Fruit fly (Drosophila melanogaster): ENCODE data around the gene ymp.

ymp gene

DNA sequence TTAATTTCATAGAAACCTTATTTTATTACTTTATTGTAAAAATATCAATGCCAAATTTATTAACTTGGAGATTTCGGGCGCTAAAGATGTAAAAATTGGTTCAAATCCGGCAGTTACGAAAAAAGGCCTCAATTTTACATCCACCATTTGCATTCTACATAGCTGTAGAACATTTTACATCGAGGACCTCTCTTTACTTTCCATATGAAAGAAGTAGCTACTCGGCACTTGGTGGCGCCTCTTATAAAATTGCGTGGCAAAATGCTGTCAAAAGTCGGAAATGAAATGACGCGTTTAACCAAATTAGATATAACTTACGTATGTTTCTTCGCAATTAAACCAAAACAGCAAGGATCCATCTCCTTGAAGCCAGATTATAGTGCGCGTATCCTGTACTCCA, 17.4 kb downstream of the ymp start (continued):
- TF ChIP-seq PHDP (tag; optimal IDR thresholded peaks at IDR 0.05) (no peak), CG7963 (GFP tag; IDR thresholded peaks at IDR 0.05; ENCODE audit: partially characterized antibody) (no peak), CG2875 (GFP tag; optimal IDR thresholded peaks at IDR 0.05) (no peak), slou (GFP tag; optimal IDR thresholded peaks at IDR 0.05) (no peak), CG6791 (GFP tag; IDR thresholded peaks at IDR 0.05; ENCODE audit: partially characterized antibody) (no peak), dati (GFP tag; IDR thresholded peaks at IDR 0.05) (no peak), CG2116 (GFP tag; optimal IDR thresholded peaks at IDR 0.05) (no peak), CG9817 (tag; optimal IDR thresholded peaks at IDR 0.05) (no peak), jigr1 (GFP tag; IDR thresholded peaks at IDR 0.05) (no peak), ro (GFP tag; IDR thresholded peaks at IDR 0.05) (no peak), CG1024 (GFP tag; IDR thresholded peaks at IDR 0.05) (no peak), CG12942 (GFP tag; optimal IDR thresholded peaks at IDR 0.05) (no peak), jumu (GFP tag; optimal IDR thresholded peaks at IDR 0.05) (no peak), CG10462 (GFP tag; optimal IDR thresholded peaks at IDR 0.05) (no peak), CG18262 (tag; optimal IDR thresholded peaks at IDR 0.05) (no peak), az2 (GFP tag; optimal IDR thresholded peaks at IDR 0.05) (no peak), abd-A (tag; optimal IDR thresholded peaks at IDR 0.05) (peak; percentile 42)

DNA sequence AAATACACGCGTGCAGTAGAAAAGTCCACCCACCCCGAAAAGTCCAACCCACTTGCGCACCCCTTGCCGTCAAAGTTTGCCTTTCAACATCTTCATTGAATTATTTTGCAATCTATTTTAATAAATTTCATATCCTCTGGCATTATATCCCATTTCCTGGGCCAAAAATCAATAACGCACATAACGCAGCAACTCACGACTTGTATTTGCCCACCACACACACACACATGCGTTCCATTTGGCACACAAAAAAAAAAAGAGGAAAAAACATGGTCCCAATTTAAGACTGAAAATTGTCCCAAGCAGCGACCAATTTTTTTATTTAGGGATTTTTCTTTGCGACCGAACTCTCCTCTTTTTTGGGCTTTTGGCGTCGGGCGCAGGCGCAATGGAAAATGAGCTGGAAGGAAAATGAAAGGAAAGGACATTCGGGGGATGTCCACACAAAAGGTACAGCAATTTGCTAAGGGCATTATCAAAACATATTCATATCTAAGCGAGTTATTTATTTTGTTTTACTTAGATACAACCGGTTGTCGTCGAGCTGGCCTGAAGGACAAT, 18.0 kb downstream of the ymp start:
- TF ChIP-seq CG11696 (GFP tag; IDR thresholded peaks at IDR 0.05) (no peak), sqz (GFP tag; optimal IDR thresholded peaks at IDR 0.05) (peak; percentile 87), B-H1 (GFP tag; IDR thresholded peaks at IDR 0.05) (no peak), trem (tag; optimal IDR thresholded peaks at IDR 0.05) (no peak), Neu2 (GFP tag; optimal IDR thresholded peaks at IDR 0.05; ENCODE audit: borderline replicate concordance) (no peak), insv (GFP tag; optimal IDR thresholded peaks at IDR 0.05) (no peak), onecut (GFP tag; IDR thresholded peaks at IDR 0.05) (peak; percentile 94), caup (GFP tag; optimal IDR thresholded peaks at IDR 0.05; ENCODE audit: severe bottlenecking) (no peak), ewg (GFP tag; optimal IDR thresholded peaks at IDR 0.05) (peak; percentile 75), cg (GFP tag; optimal IDR thresholded peaks at IDR 0.05) (peak; percentile 23), CG5180 (GFP tag; optimal IDR thresholded peaks at IDR 0.05) (peak; percentile 52), Elba2 (GFP tag; optimal IDR thresholded peaks at IDR 0.05) (no peak), pros (GFP tag; optimal IDR thresholded peaks at IDR 0.05) (peak; percentile 82), dm (GFP tag; optimal IDR thresholded peaks at IDR 0.05) (no peak), CG14014 (GFP tag; IDR thresholded peaks at IDR 0.05) (no peak), CG2678 (tag; optimal IDR thresholded peaks at IDR 0.05) (no peak), abd-A (tag; optimal IDR thresholded peaks at IDR 0.05) (peak; percentile 78), Rfx (GFP tag; IDR thresholded peaks at IDR 0.05) (no peak), CG31224 (GFP tag; IDR thresholded peaks at IDR 0.05) (0 out of 2 replicates have a peak, but pooled peaks have one; percentile 1), Hr3 (GFP tag; optimal IDR thresholded peaks at IDR 0.05) (no peak), Deaf1 (tag; optimal IDR thresholded peaks at IDR 0.05) (peak; percentile 23)

DNA sequence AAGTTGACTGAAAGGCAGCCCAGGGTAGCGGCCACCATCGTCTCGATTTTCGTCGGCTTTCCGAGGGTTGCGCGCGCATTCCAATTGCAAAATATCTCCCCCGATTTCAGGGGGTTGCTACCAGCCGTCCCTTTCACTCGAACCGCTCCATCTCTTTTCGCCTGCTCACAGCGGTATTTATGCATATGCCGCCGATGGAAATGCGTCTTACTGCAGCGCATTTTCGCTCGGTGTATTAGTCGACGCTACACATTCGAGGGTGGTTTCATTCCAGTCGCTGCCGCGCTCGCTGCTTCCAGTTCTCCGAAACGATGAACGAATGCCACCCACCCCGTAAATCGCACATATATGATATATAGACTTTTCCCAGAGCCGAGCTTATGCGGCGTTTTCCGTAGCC, 19.8 kb downstream of the ymp start:
- TF ChIP-seq ro (GFP tag; IDR thresholded peaks at IDR 0.05) (no peak), CG12769 (tag; optimal IDR thresholded peaks at IDR 0.05) (no peak), dysf (GFP tag; IDR thresholded peaks at IDR 0.05) (no peak), twi (tag; optimal IDR thresholded peaks at IDR 0.05) (no peak), CG31388 (GFP tag; optimal IDR thresholded peaks at IDR 0.05) (no peak), CG2120 (GFP tag; optimal IDR thresholded peaks at IDR 0.05) (peak; percentile 12), CG4707 (GFP tag; optimal IDR thresholded peaks at IDR 0.05) (no peak), lov (optimal IDR thresholded peaks at IDR 0.05) (no peak), lov (GFP tag; IDR thresholded peaks at IDR 0.05) (no peak), pzg (GFP tag; optimal IDR thresholded peaks at IDR 0.05) (peak; percentile 13), Ada2b (GFP tag; IDR thresholded peaks at IDR 0.05) (no peak), so (GFP tag; IDR thresholded peaks at IDR 0.05) (no peak), schlank (tag; optimal IDR thresholded peaks at IDR 0.05) (no peak), CG8281 (tag; optimal IDR thresholded peaks at IDR 0.05) (no peak), pros (GFP tag; optimal IDR thresholded peaks at IDR 0.05) (peak; percentile 82), CG14710 (tag; optimal IDR thresholded peaks at IDR 0.05) (no peak)

Measured in whole organism, embryonic.